Fruit fly (Drosophila melanogaster) whole organism, wandering third instar larva: ENCODE measurements around the gene RpL7.

Source experiments
- Dif ChIP-seq: fragments of 200-275, 200-300 bp; sonication (Bioruptor generic); optimal IDR thresholded peaks from 2 replicates; lab custom pipeline; 2018; ENCODE audit warnings: missing biosample characterization, missing genetic modification characterization; ENCODE audit not compliant: partially characterized antibody
- Hr78 ChIP-seq: fragments of >200 bp; optimal IDR thresholded peaks from 2 replicates; lab custom pipeline; 2017; ENCODE audit warnings: missing biosample characterization, missing genetic modification characterization
- dsf ChIP-seq: sonication (Bioruptor generic); optimal IDR thresholded peaks from 2 replicates; lab custom pipeline; 2016; ENCODE audit warnings: missing biosample characterization, missing genetic modification characterization, borderline replicate concordance
- usp ChIP-seq: fragments of >200 bp; optimal IDR thresholded peaks from 2 replicates; lab custom pipeline; 2017; ENCODE audit warnings: missing biosample characterization, missing genetic modification characterization

- TF ChIP-seq usp (GFP tag; lab: Kevin White, UChicago) (no peak), Hr78 (GFP tag; lab: Kevin White, UChicago) (no peak), dsf (GFP tag; lab: Kevin White, UChicago) (no peak), Dif (GFP tag; lab: Kevin White, UChicago) (no peak)
Measured at dm6 chr2L:10231510-10231909, 30.7 kb downstream of the RpL7 start, which contains the start of gene ova.
